Worm (Caenorhabditis elegans): ENCODE data around the gene T07A9.15.

Gene T07A9.15

DNA sequence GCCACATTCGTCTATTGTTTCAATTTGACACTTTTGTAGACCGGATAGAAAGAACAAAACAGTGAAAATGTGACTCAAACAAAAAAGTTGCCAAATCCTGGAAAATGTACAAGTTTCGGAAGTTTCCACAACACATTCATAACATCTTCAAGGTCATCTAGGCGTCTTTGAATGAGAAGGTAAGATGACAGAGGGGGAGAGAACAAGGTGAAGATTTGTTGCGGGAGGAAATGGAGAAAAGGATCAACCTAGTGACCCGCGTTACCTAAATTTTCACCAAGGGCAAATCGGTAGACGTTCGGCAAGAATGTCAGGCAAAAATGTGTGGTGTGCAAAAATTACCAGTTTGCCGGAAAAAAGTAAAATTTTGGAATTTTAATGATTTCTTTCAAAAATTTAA is 15.6 kb downstream of the T07A9.15 start:
- TF ChIP-seq hlh-8 (tag; optimal IDR thresholded peaks at IDR 0.05), result no peak
- no peak for TF ChIP-seq tbx-2 (tag; optimal IDR thresholded peaks at IDR 0.05)
- no peak for TF ChIP-seq F13H6.1 (tag; optimal IDR thresholded peaks at IDR 0.05)
- TF ChIP-seq ceh-45 (GFP tag; IDR thresholded peaks at IDR 0.05), result no peak
- TF ChIP-seq ref-2 (tag; optimal IDR thresholded peaks at IDR 0.05), result no peak
- TF ChIP-seq sdc-2 (tag; optimal IDR thresholded peaks at IDR 0.05), result no peak
- TF ChIP-seq tbx-7 (tag; optimal IDR thresholded peaks at IDR 0.05), result no peak
- TF ChIP-seq unc-42 (tag; optimal IDR thresholded peaks at IDR 0.05), result no peak
- TF ChIP-seq C38D4.7 (GFP tag; optimal IDR thresholded peaks at IDR 0.05), result no peak
- TF ChIP-seq nhr-232 (tag; optimal IDR thresholded peaks at IDR 0.05), result no peak

- TF ChIP-seq lim-6 (tag; optimal IDR thresholded peaks at IDR 0.05) (no peak), ceh-31 (tag; optimal IDR thresholded peaks at IDR 0.05) (no peak), mec-3 (tag; optimal IDR thresholded peaks at IDR 0.05; ENCODE audit: borderline replicate concordance) (no peak), ceh-48 (tag; optimal IDR thresholded peaks at IDR 0.05) (no peak), eyg-1 (tag; optimal IDR thresholded peaks at IDR 0.05) (no peak), elt-4 (tag; optimal IDR thresholded peaks at IDR 0.05) (no peak), sox-2 (GFP tag; IDR thresholded peaks at IDR 0.05) (no peak), K09A11.1 (tag; optimal IDR thresholded peaks at IDR 0.05; ENCODE audit: insufficient read depth) (no peak), K02D7.2 (tag; optimal IDR thresholded peaks at IDR 0.05) (no peak)
These were observed 17.4 kb downstream of the T07A9.15 start, which contains the start of gene fln-1 for ce11 chrIV:375915-376314. Gene fln-1 (minus strand): TSS chrIV:376015.

ce11 chrIV:373963-374362 is 19.4 kb downstream of the T07A9.15 start:
- TF ChIP-seq pros-1 (tag; optimal IDR thresholded peaks at IDR 0.05) (no peak), K02D7.2 (tag; optimal IDR thresholded peaks at IDR 0.05) (no peak), dve-1 (tag; optimal IDR thresholded peaks at IDR 0.05) (no peak), ceh-31 (tag; optimal IDR thresholded peaks at IDR 0.05) (no peak), pax-1 (tag; optimal IDR thresholded peaks at IDR 0.05) (no peak), nhr-11 (tag; optimal IDR thresholded peaks at IDR 0.05) (no peak), ama-1 (optimal IDR thresholded peaks at IDR 0.05) (no peak), hlh-13 (GFP tag; optimal IDR thresholded peaks at IDR 0.05) (no peak), ceh-6 (GFP tag; optimal IDR thresholded peaks at IDR 0.05) (no peak), ceh-19 (GFP tag; optimal IDR thresholded peaks at IDR 0.05) (no peak), ets-4 (tag; optimal IDR thresholded peaks at IDR 0.05) (no peak), odd-2 (tag; optimal IDR thresholded peaks at IDR 0.05) (no peak), ceh-9 (tag; optimal IDR thresholded peaks at IDR 0.05) (no peak), zip-5 (tag; optimal IDR thresholded peaks at IDR 0.05) (no peak), mec-3 (tag; optimal IDR thresholded peaks at IDR 0.05; ENCODE audit: borderline replicate concordance) (no peak), ceh-48 (tag; optimal IDR thresholded peaks at IDR 0.05) (no peak), F13H6.1 (tag; optimal IDR thresholded peaks at IDR 0.05) (no peak), C08G9.2 (tag; optimal IDR thresholded peaks at IDR 0.05) (no peak), ztf-16 (tag; optimal IDR thresholded peaks at IDR 0.05) (no peak), elt-4 (tag; optimal IDR thresholded peaks at IDR 0.05) (no peak)

ce11 chrIV:372146-372789 is 21.1 kb downstream of the T07A9.15 start:
- no peak for TF ChIP-seq madf-2 (tag; optimal IDR thresholded peaks at IDR 0.05)
- peak; percentile 33 for TF ChIP-seq ceh-31 (tag; optimal IDR thresholded peaks at IDR 0.05)

- TF ChIP-seq nfya-1 (tag; optimal IDR thresholded peaks at IDR 0.05), result peak; percentile 27
- no peak for TF ChIP-seq ceh-2 (tag; optimal IDR thresholded peaks at IDR 0.05)
- no peak for TF ChIP-seq elt-2 (tag; optimal IDR thresholded peaks at IDR 0.05)
- TF ChIP-seq nhr-232 (tag; optimal IDR thresholded peaks at IDR 0.05), result no peak
- no peak for TF ChIP-seq pag-3 (tag; optimal IDR thresholded peaks at IDR 0.05; ENCODE audit: borderline replicate concordance)
- TF ChIP-seq ref-2 (tag; optimal IDR thresholded peaks at IDR 0.05), result no peak
- TF ChIP-seq C08G9.2 (tag; optimal IDR thresholded peaks at IDR 0.05), result no peak
- peak; percentile 18 for TF ChIP-seq tbx-2 (tag; optimal IDR thresholded peaks at IDR 0.05)
- TF ChIP-seq unc-3 (GFP tag; conservative IDR thresholded peaks at IDR 0.05), result no peak
- TF ChIP-seq unc-3 (tag; optimal IDR thresholded peaks at IDR 0.05), result no peak
- no peak for TF ChIP-seq ceh-30 (tag; optimal IDR thresholded peaks at IDR 0.05)
- TF ChIP-seq unc-55 (GFP tag; optimal IDR thresholded peaks at IDR 0.05), result peak; percentile 73
- TF ChIP-seq ceh-18 (tag; optimal IDR thresholded peaks at IDR 0.05), result peak; percentile 6
- TF ChIP-seq ahr-1 (tag; optimal IDR thresholded peaks at IDR 0.05), result no peak
- TF ChIP-seq ceh-24 (tag; optimal IDR thresholded peaks at IDR 0.05), result no peak
- peak; percentile 60 for TF ChIP-seq ceh-31 (tag; optimal IDR thresholded peaks at IDR 0.05)
- no peak for TF ChIP-seq K09A11.1 (tag; optimal IDR thresholded peaks at IDR 0.05; ENCODE audit: insufficient read depth)
- no peak for TF ChIP-seq dve-1 (tag; optimal IDR thresholded peaks at IDR 0.05)
These were observed 26.9 kb downstream of the T07A9.15 start for ce11 chrIV:366406-366805.
